Fruit fly (Drosophila melanogaster): Measurements from ENCODE around the gene cype.

Gene cype

DNA sequence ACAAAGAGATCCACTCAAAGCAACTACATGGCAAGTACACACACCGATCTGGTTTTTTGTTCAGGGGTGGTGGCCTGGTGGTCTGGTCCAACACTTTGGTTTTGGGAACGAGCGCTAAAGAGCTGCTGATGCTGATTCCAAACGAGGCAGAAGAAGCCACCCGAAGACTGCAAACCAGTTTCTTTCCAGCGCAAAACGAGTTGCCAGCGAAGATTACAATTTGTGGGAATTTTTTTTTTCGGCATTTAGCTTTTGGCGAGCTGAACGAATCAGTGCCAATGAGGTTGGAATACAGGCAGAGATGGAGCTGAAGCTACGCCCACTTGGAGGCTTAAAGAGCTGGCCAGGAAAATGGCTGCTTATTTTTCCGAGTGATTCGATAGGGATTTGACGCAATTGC is 49.4 kb downstream of the cype start:
- TF ChIP-seq lola (GFP tag; optimal IDR thresholded peaks at IDR 0.05) (no peak), jim (GFP tag; optimal IDR thresholded peaks at IDR 0.05) (no peak), Hr83 (GFP tag; optimal IDR thresholded peaks at IDR 0.05; ENCODE audit: poor library complexity, severe bottlenecking) (no peak), Vsx2 (GFP tag; optimal IDR thresholded peaks at IDR 0.05; ENCODE audit: partially characterized antibody) (peak; percentile 50), CG9705 (GFP tag; optimal IDR thresholded peaks at IDR 0.05) (no peak), dsf (GFP tag; optimal IDR thresholded peaks at IDR 0.05; ENCODE audit: borderline replicate concordance) (no peak), dmrt93B (GFP tag; optimal IDR thresholded peaks at IDR 0.05) (no peak), dl (GFP tag; optimal IDR thresholded peaks at IDR 0.05; ENCODE audit: insufficient read depth in 1 of 2, partially characterized antibody in 2 of 2) (peak in 1 of 2 experiments; percentile 28)

Measured in whole organism, wandering third instar larva.